Fruit fly (Drosophila melanogaster) whole organism, embryonic: ENCODE data around the gene CG5191.
A peak's percentile ranks its signal among the peaks of the same experiment; 100 is the strongest.

Source experiments
- Asciz ChIP-seq: fragments of 200-800 bp; sonication (Bioruptor generic); optimal IDR thresholded peaks from 2 replicates; lab custom pipeline; 2017; ENCODE audit warnings: missing biosample characterization, mild to moderate bottlenecking, missing genetic modification characterization, missing genetic modification reagents
- Atf-2 ChIP-seq: fragments of 200-800 bp; sonication (Bioruptor generic); optimal IDR thresholded peaks from 2 replicates; lab custom pipeline; 2016; ENCODE audit warnings: missing biosample characterization, missing genetic modification characterization
- Atf3 ChIP-seq: fragments of 200-800 bp; sonication (Bioruptor generic); optimal IDR thresholded peaks from 3 replicates; lab custom pipeline; 2016; ENCODE audit warnings: missing biosample characterization, missing genetic modification characterization
- Atf6 ChIP-seq: fragments of 200-800 bp; sonication (Bioruptor generic); IDR thresholded peaks from 2 replicates; pipeline ENCODE4 v1.3.6; 2022; ENCODE audit warnings: missing biosample characterization, missing genetic modification characterization
- CG10267 ChIP-seq: fragments of 200-800 bp; sonication (Bioruptor generic); optimal IDR thresholded peaks from 2 replicates; lab custom pipeline; 2018; ENCODE audit warnings: missing biosample characterization, mild to moderate bottlenecking, missing genetic modification characterization, moderate library complexity
- CG10959 ChIP-seq: fragments of 200-800 bp; sonication (Bioruptor generic); IDR thresholded peaks from 2 replicates; pipeline ENCODE4 v1.3.6; 2022; ENCODE audit warnings: missing biosample characterization, missing genetic modification characterization
- CG11085 ChIP-seq: fragments of 200-800 bp; sonication (Bioruptor generic); IDR thresholded peaks from 2 replicates; pipeline ENCODE4 v1.3.6; 2022; ENCODE audit warnings: missing biosample characterization, missing genetic modification characterization
- CG11560 ChIP-seq: fragments of 200-800 bp; sonication (Bioruptor generic); IDR thresholded peaks from 3 replicates; pipeline ENCODE4 v1.3.6; 2022; ENCODE audit warnings: missing biosample characterization, missing genetic modification characterization
- CG12942 ChIP-seq: fragments of 200-800 bp; sonication (Bioruptor generic); optimal IDR thresholded peaks from 3 replicates; lab custom pipeline; 2016; ENCODE audit warnings: missing biosample characterization, missing genetic modification characterization
- CG16863 ChIP-seq: fragments of 200-800 bp; sonication (Bioruptor generic); optimal IDR thresholded peaks from 3 replicates; lab custom pipeline; 2016; ENCODE audit warnings: missing biosample characterization, missing genetic modification characterization
- CG17328 ChIP-seq: fragments of 200-800 bp; sonication (Bioruptor generic); IDR thresholded peaks from 2 replicates; pipeline ENCODE4 v1.3.6; 2022; ENCODE audit warnings: missing biosample characterization, missing genetic modification characterization
- CG17568 ChIP-seq: fragments of 200-800 bp; sonication (Bioruptor generic); optimal IDR thresholded peaks from 2 replicates; lab custom pipeline; 2018; ENCODE audit warnings: missing biosample characterization, mild to moderate bottlenecking, missing genetic modification characterization, moderate library complexity
- CG18476 ChIP-seq: fragments of 200-800 bp; sonication (Bioruptor generic); optimal IDR thresholded peaks from 2 replicates; lab custom pipeline; 2016; ENCODE audit warnings: missing biosample characterization, mild to moderate bottlenecking, missing genetic modification characterization
- CG18599 ChIP-seq: fragments of 200-800 bp; sonication (Bioruptor generic); optimal IDR thresholded peaks from 3 replicates; lab custom pipeline; 2017; ENCODE audit warnings: missing biosample characterization, missing genetic modification characterization, mild to moderate bottlenecking, moderate library complexity, missing genetic modification reagents
- CG2875 ChIP-seq: fragments of 200-800 bp; sonication (Bioruptor generic); optimal IDR thresholded peaks from 2 replicates; lab custom pipeline; 2017; ENCODE audit warnings: missing biosample characterization, mild to moderate bottlenecking, missing genetic modification characterization, missing genetic modification reagents
- CG4617 ChIP-seq: fragments of 200-800 bp; sonication (Bioruptor generic); optimal IDR thresholded peaks from 3 replicates; lab custom pipeline; 2016; ENCODE audit warnings: missing biosample characterization, missing genetic modification characterization, borderline replicate concordance
- CG6175 ChIP-seq: fragments of 200-800 bp; sonication (Bioruptor generic); IDR thresholded peaks from 3 replicates; pipeline ENCODE4 v1.3.6; 2022; ENCODE audit warnings: missing biosample characterization, missing genetic modification characterization
- CG7357 ChIP-seq: fragments of 200-800 bp; sonication (Bioruptor generic); IDR thresholded peaks from 3 replicates; pipeline ENCODE4 v1.3.6; 2022; ENCODE audit warnings: missing biosample characterization, missing genetic modification characterization
- CG7839 ChIP-seq: fragments of 200-800 bp; sonication (Bioruptor generic); optimal IDR thresholded peaks from 3 replicates; lab custom pipeline; 2018; ENCODE audit warnings: missing biosample characterization, mild to moderate bottlenecking, missing genetic modification characterization, moderate library complexity
- CG7963 ChIP-seq: fragments of 200-800 bp; sonication (Bioruptor generic); IDR thresholded peaks from 3 replicates; pipeline ENCODE4 v1.3.6; 2022; ENCODE audit warnings: missing biosample characterization, missing genetic modification characterization; ENCODE audit not compliant: partially characterized antibody
- CTCF ChIP-seq: fragments of 200-800 bp; sonication (Bioruptor generic); optimal IDR thresholded peaks from 2 replicates; lab custom pipeline; 2017; ENCODE audit warnings: missing biosample characterization, mild to moderate bottlenecking, missing genetic modification characterization, moderate library complexity
- CrebB ChIP-seq: fragments of 200-800 bp; sonication (Bioruptor generic); optimal IDR thresholded peaks from 3 replicates; lab custom pipeline; 2018; ENCODE audit warnings: missing biosample characterization, mild to moderate bottlenecking, missing genetic modification characterization
- D19A ChIP-seq: fragments of 200-800 bp; optimal IDR thresholded peaks from 3 replicates; lab custom pipeline; 2019; ENCODE audit warnings: missing biosample characterization, mild to moderate bottlenecking, missing genetic modification characterization, moderate library complexity
- Dbx ChIP-seq: fragments of 200-800 bp; sonication (Bioruptor generic); IDR thresholded peaks from 3 replicates; pipeline ENCODE4 v1.3.6; 2022; ENCODE audit warnings: missing biosample characterization, missing genetic modification characterization
- Ets65A ChIP-seq: fragments of 200-800 bp; sonication (Bioruptor generic); peaks from one replicate; lab custom pipeline; 2016; ENCODE audit warnings: missing biosample characterization, missing genetic modification characterization
- Fer2 ChIP-seq: fragments of 200-800 bp; sonication (Bioruptor generic); optimal IDR thresholded peaks from 2 replicates; lab custom pipeline; 2018; ENCODE audit warnings: missing biosample characterization, mild to moderate bottlenecking, missing genetic modification characterization, moderate library complexity
- H15 ChIP-seq: fragments of 200-800 bp; sonication (Bioruptor generic); IDR thresholded peaks from 3 replicates; pipeline ENCODE4 v1.3.6; 2022; ENCODE audit warnings: missing biosample characterization, missing genetic modification characterization
- Med ChIP-seq: fragments of 200-800 bp; sonication (Bioruptor generic); peaks from one replicate; lab custom pipeline; 2016; ENCODE audit warnings: missing biosample characterization, missing genetic modification characterization, mild to moderate bottlenecking, inconsistent platforms, moderate library complexity
- Mrtf ChIP-seq: fragments of 200-800 bp; sonication (Bioruptor generic); IDR thresholded peaks from 3 replicates; pipeline ENCODE4 v1.3.6; 2022; ENCODE audit warnings: missing biosample characterization, missing genetic modification characterization
- Rx ChIP-seq: fragments of 200-800 bp; sonication (Bioruptor generic); IDR thresholded peaks from 2 replicates; pipeline ENCODE4 v1.3.6; 2022; ENCODE audit warnings: missing biosample characterization, missing genetic modification characterization
- Spps ChIP-seq: fragments of 200-800 bp; sonication (Bioruptor generic); optimal IDR thresholded peaks from 2 replicates; lab custom pipeline; 2018; ENCODE audit warnings: missing biosample characterization, mild to moderate bottlenecking, missing genetic modification characterization
- Xbp1 ChIP-seq: fragments of 200-800 bp; sonication (Bioruptor generic); optimal IDR thresholded peaks from 3 replicates; lab custom pipeline; 2016; ENCODE audit warnings: missing biosample characterization, mild to moderate bottlenecking, missing genetic modification characterization
- ac ChIP-seq: fragments of 200-800 bp; sonication (Bioruptor generic); optimal IDR thresholded peaks from 3 replicates; lab custom pipeline; 2017; ENCODE audit warnings: missing biosample characterization, mild to moderate bottlenecking, missing genetic modification characterization
- al ChIP-seq: fragments of 200-800 bp; sonication (Bioruptor generic); IDR thresholded peaks from 2 replicates; pipeline ENCODE4 v1.3.6; 2022; ENCODE audit warnings: missing biosample characterization, missing genetic modification characterization
- chn ChIP-seq: fragments of 200-800 bp; sonication (Bioruptor generic); optimal IDR thresholded peaks from 2 replicates; lab custom pipeline; 2016; ENCODE audit warnings: missing biosample characterization, missing genetic modification characterization
- emc ChIP-seq: fragments of 200-800 bp; sonication (Bioruptor generic); optimal IDR thresholded peaks from 2 replicates; lab custom pipeline; 2016; ENCODE audit warnings: missing biosample characterization, missing genetic modification characterization
- hkb ChIP-seq, 2 experiments: fragments of 200-800 bp in 1 of 2; fragments of >200 bp in 1 of 2; sonication (Bioruptor generic) in 1 of 2; IDR thresholded peaks in 1 of 2; optimal IDR thresholded peaks in 1 of 2; 2 replicates each; pipeline versions ENCODE4 v1.3.6 to Lab custom; 2017 to 2022; ENCODE audit warnings: missing biosample characterization in 1 of 2, missing genetic modification characterization in 1 of 2
- ken ChIP-seq: fragments of 200-800 bp; sonication (Bioruptor generic); IDR thresholded peaks from 3 replicates; pipeline ENCODE4 v1.3.6; 2022; ENCODE audit warnings: missing biosample characterization, missing genetic modification characterization
- nom ChIP-seq: fragments of 200-800 bp; sonication (Bioruptor generic); optimal IDR thresholded peaks from 2 replicates; lab custom pipeline; 2017; ENCODE audit warnings: missing biosample characterization, missing genetic modification characterization, mild to moderate bottlenecking, moderate library complexity, missing genetic modification reagents
- phol ChIP-seq: fragments of 200-800 bp; sonication (Bioruptor generic); optimal IDR thresholded peaks from 3 replicates; lab custom pipeline; 2018; ENCODE audit warnings: missing biosample characterization, mild to moderate bottlenecking, missing genetic modification characterization, moderate library complexity
- ranshi ChIP-seq: fragments of 200-800 bp; sonication (Bioruptor generic); IDR thresholded peaks from 2 replicates; pipeline ENCODE4 v1.3.6; 2022; ENCODE audit warnings: missing biosample characterization, missing genetic modification characterization
- repo ChIP-seq: fragments of 200-800 bp; sonication (Bioruptor generic); optimal IDR thresholded peaks from 2 replicates; lab custom pipeline; 2016; ENCODE audit warnings: missing biosample characterization, missing genetic modification characterization
- schlank ChIP-seq: fragments of 200-800 bp; sonication (Bioruptor generic); optimal IDR thresholded peaks from 2 replicates; lab custom pipeline; 2018; ENCODE audit warnings: missing biosample characterization, mild to moderate bottlenecking, missing genetic modification characterization
- sima ChIP-seq: fragments of 200-800 bp; sonication (Bioruptor generic); optimal IDR thresholded peaks from 2 replicates; lab custom pipeline; 2016; ENCODE audit warnings: missing biosample characterization, missing genetic modification characterization
- sqz ChIP-seq: fragments of 200-800 bp; sonication (Bioruptor generic); optimal IDR thresholded peaks from 3 replicates; lab custom pipeline; 2018; ENCODE audit warnings: missing biosample characterization, mild to moderate bottlenecking, missing genetic modification characterization
- ttk ChIP-seq: fragments of 200-800 bp; sonication (Bioruptor generic); IDR thresholded peaks from 2 replicates; pipeline ENCODE4 v2.1.2; 2022; ENCODE audit warnings: missing biosample characterization, missing genetic modification characterization
- unpg ChIP-seq: fragments of 200-800 bp; sonication (Bioruptor generic); optimal IDR thresholded peaks from 3 replicates; lab custom pipeline; 2018; ENCODE audit warnings: missing biosample characterization, mild to moderate bottlenecking, missing genetic modification characterization, moderate library complexity
- vvl ChIP-seq: fragments of 200-800 bp; sonication (Bioruptor generic); IDR thresholded peaks from 2 replicates; pipeline ENCODE4 v1.3.6; 2022; ENCODE audit warnings: missing biosample characterization, missing genetic modification characterization
- yki ChIP-seq: fragments of >200 bp; optimal IDR thresholded peaks from 3 replicates; lab custom pipeline; 2018
- zfh1 ChIP-seq: fragments of 200-800 bp; sonication (Bioruptor generic); IDR thresholded peaks from 3 replicates; pipeline ENCODE4 v1.3.6; 2022; ENCODE audit warnings: missing biosample characterization, missing genetic modification characterization

The CG5191 gene

DNA sequence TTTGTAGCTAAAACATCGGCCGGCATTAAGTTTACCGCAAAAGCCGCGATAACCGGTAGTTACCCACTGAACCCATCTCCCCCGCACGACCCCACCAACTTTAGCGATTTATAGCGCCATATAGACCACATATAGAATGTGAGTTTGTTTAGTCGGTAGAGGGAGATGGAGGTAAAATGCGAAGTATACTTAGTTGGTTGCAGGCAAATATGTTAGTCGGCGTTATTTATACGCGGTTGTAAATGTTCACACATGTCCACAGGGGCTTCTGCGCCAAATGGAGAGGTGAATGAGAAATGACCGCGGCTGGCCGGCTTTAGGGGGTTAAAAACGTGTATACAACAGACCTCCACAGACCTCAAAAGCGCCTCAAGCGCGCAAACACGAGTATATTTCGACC is 15.0 kb upstream of the CG5191 start (continued):
- TF ChIP-seq unpg (GFP tag; lab: Kevin White, UChicago) (no peak), ken (no peak), CG7963 (GFP tag; lab: Robert Waterston, UW) (no peak), D19A (tag; lab: Kevin White, UChicago) (no peak), ac (no peak), ttk (GFP tag; lab: Robert Waterston, UW) (no peak), Med (peak; percentile 62), Spps (no peak), CG17568 (no peak), CG11560 (tag; lab: Robert Waterston, UW) (no peak), chn (GFP tag; lab: Kevin White, UChicago) (no peak), CG10959 (GFP tag; lab: Robert Waterston, UW) (no peak), Ets65A (GFP tag; lab: Kevin White, UChicago) (peak; percentile 23), al (GFP tag; lab: Robert Waterston, UW) (no peak), yki (lab: Kevin White, UChicago) (no peak), Atf6 (GFP tag; lab: Robert Waterston, UW) (no peak), CG6175 (GFP tag; lab: Robert Waterston, UW) (peak; percentile 40; the same call in 1 of the 3 replicates), CrebB (tag; lab: Kevin White, UChicago) (no peak), Dbx (GFP tag; lab: Robert Waterston, UW) (no peak), repo (GFP tag; lab: Kevin White, UChicago) (no peak), schlank (tag; lab: Kevin White, UChicago) (peak; percentile 20), CG7357 (GFP tag; lab: Robert Waterston, UW) (no peak), Atf3 (GFP tag; lab: Kevin White, UChicago) (no peak), Rx (GFP tag; lab: Robert Waterston, UW) (no peak), CG4617 (GFP tag; lab: Kevin White, UChicago) (no peak), hkb (optimal IDR thresholded peaks at IDR 0.05; lab: Kevin White, UChicago) (no peak), hkb (GFP tag; IDR thresholded peaks at IDR 0.05; lab: Robert Waterston, UW) (no peak), CG11085 (no peak), nom (no peak), Mrtf (GFP tag; lab: Robert Waterston, UW) (no peak), Asciz (no peak), CG18599 (GFP tag; lab: Kevin White, UChicago) (no peak), CG12942 (GFP tag; lab: Kevin White, UChicago) (no peak), sima (GFP tag; lab: Kevin White, UChicago) (no peak), emc (GFP tag; lab: Kevin White, UChicago) (no peak), Atf-2 (GFP tag; lab: Kevin White, UChicago) (no peak), CG7839 (tag; lab: Kevin White, UChicago) (no peak), CG16863 (GFP tag; lab: Kevin White, UChicago) (no peak), Fer2 (no peak), phol (tag; lab: Kevin White, UChicago) (no peak), CG2875 (no peak), CTCF (GFP tag; lab: Kevin White, UChicago) (no peak), CG10267 (tag; lab: Kevin White, UChicago) (no peak), vvl (0 out of 2 replicates have a peak, but pooled peaks have one; percentile 51), Xbp1 (GFP tag; lab: Kevin White, UChicago) (no peak), sqz (GFP tag; lab: Kevin White, UChicago) (no peak), H15 (GFP tag; lab: Robert Waterston, UW) (no peak), ranshi (GFP tag; lab: Robert Waterston, UW) (0 out of 2 replicates have a peak, but pooled peaks have one; percentile 11), CG17328 (GFP tag; lab: Robert Waterston, UW) (no peak), CG18476 (GFP tag; lab: Kevin White, UChicago) (no peak), zfh1 (no peak)
